Fruit fly (Drosophila melanogaster) whole organism, embryonic: ENCODE measurements around the gene ph-p.

Experiments used
- CG10321 ChIP-seq: fragments of 200-800 bp; sonication (Bioruptor generic); IDR thresholded peaks from 2 replicates; pipeline ENCODE4 v1.3.6; 2022; ENCODE audit warnings: missing biosample characterization, missing genetic modification characterization
- CG12071 ChIP-seq: fragments of 200-800 bp; sonication (Bioruptor generic); optimal IDR thresholded peaks from 3 replicates; lab custom pipeline; 2018; ENCODE audit warnings: missing biosample characterization, mild to moderate bottlenecking, missing genetic modification characterization
- CG12236 ChIP-seq: fragments of 200-800 bp; sonication (Bioruptor generic); optimal IDR thresholded peaks from 2 replicates; lab custom pipeline; 2016; ENCODE audit warnings: missing biosample characterization, missing genetic modification characterization
- CG12299 ChIP-seq: fragments of 200-800 bp; sonication (Bioruptor generic); optimal IDR thresholded peaks from 2 replicates; lab custom pipeline; 2018; ENCODE audit warnings: missing biosample characterization, mild to moderate bottlenecking, missing genetic modification characterization
- CG16815 ChIP-seq: fragments of 200-800 bp; sonication (Bioruptor generic); optimal IDR thresholded peaks from 3 replicates; lab custom pipeline; 2017; ENCODE audit warnings: missing biosample characterization, mild to moderate bottlenecking, missing genetic modification characterization
- CG17912 ChIP-seq: fragments of 200-800 bp; sonication (Bioruptor generic); optimal IDR thresholded peaks from 2 replicates; lab custom pipeline; 2018; ENCODE audit warnings: missing biosample characterization, mild to moderate bottlenecking, missing genetic modification characterization
- CG18599 ChIP-seq: fragments of 200-800 bp; sonication (Bioruptor generic); optimal IDR thresholded peaks from 3 replicates; lab custom pipeline; 2017; ENCODE audit warnings: missing biosample characterization, missing genetic modification characterization, mild to moderate bottlenecking, moderate library complexity, missing genetic modification reagents
- CG18764 ChIP-seq: fragments of 200-800 bp; sonication (Bioruptor generic); optimal IDR thresholded peaks from 3 replicates; lab custom pipeline; 2016; ENCODE audit warnings: missing biosample characterization, missing genetic modification characterization
- CG30020 ChIP-seq: fragments of 200-800 bp; optimal IDR thresholded peaks from 2 replicates; lab custom pipeline; 2019; ENCODE audit warnings: missing biosample characterization, mild to moderate bottlenecking, missing genetic modification characterization, moderate library complexity
- CG3065 ChIP-seq: fragments of 200-800 bp; sonication (Bioruptor generic); optimal IDR thresholded peaks from 2 replicates; lab custom pipeline; 2016; ENCODE audit warnings: missing biosample characterization, missing genetic modification characterization
- CG33213 ChIP-seq: fragments of 200-800 bp; sonication (Bioruptor generic); optimal IDR thresholded peaks from 3 replicates; lab custom pipeline; 2016; ENCODE audit warnings: missing biosample characterization, missing genetic modification characterization
- CG4328 ChIP-seq: fragments of 200-800 bp; sonication (Bioruptor generic); optimal IDR thresholded peaks from 3 replicates; lab custom pipeline; 2017; ENCODE audit warnings: missing biosample characterization, missing genetic modification reagents, missing genetic modification characterization
- CG4820 ChIP-seq: fragments of 200-800 bp; sonication (Bioruptor generic); optimal IDR thresholded peaks from 3 replicates; lab custom pipeline; 2016; ENCODE audit warnings: missing biosample characterization, missing genetic modification characterization
- CG7786 ChIP-seq: fragments of 200-800 bp; sonication (Bioruptor generic); optimal IDR thresholded peaks from 2 replicates; lab custom pipeline; 2016; ENCODE audit warnings: missing biosample characterization, missing genetic modification characterization
- CG7839 ChIP-seq: fragments of 200-800 bp; sonication (Bioruptor generic); optimal IDR thresholded peaks from 3 replicates; lab custom pipeline; 2018; ENCODE audit warnings: missing biosample characterization, mild to moderate bottlenecking, missing genetic modification characterization, moderate library complexity
- CG7987 ChIP-seq: fragments of 200-800 bp; sonication (Bioruptor generic); optimal IDR thresholded peaks from 2 replicates; lab custom pipeline; 2018; ENCODE audit warnings: missing biosample characterization, mild to moderate bottlenecking, missing genetic modification characterization, moderate library complexity
- Dad ChIP-seq: fragments of 200-800 bp; sonication (Bioruptor generic); optimal IDR thresholded peaks from 3 replicates; lab custom pipeline; 2016; ENCODE audit warnings: missing biosample characterization, missing genetic modification characterization
- Dll ChIP-seq: fragments of 200-800 bp; sonication (Bioruptor generic); IDR thresholded peaks from 4 replicates; pipeline ENCODE4 v1.3.6; 2022; ENCODE audit warnings: missing biosample characterization, missing genetic modification characterization; ENCODE audit not compliant: partially characterized antibody
- Doc3 ChIP-seq: fragments of 200-800 bp; sonication (Bioruptor generic); IDR thresholded peaks from 3 replicates; pipeline ENCODE4 v1.3.6; 2022; ENCODE audit warnings: missing biosample characterization, missing genetic modification characterization; ENCODE audit not compliant: partially characterized antibody
- E2f2 ChIP-seq: fragments of 200-800 bp; sonication (Bioruptor generic); IDR thresholded peaks from 2 replicates; pipeline ENCODE4 v1.3.6; 2022; ENCODE audit warnings: missing biosample characterization, missing genetic modification characterization
- Fer1 ChIP-seq: fragments of 200-800 bp; sonication (Bioruptor generic); optimal IDR thresholded peaks from 2 replicates; lab custom pipeline; 2017; ENCODE audit warnings: missing biosample characterization, mild to moderate bottlenecking, missing genetic modification characterization
- HLH54F ChIP-seq: fragments of 200-800 bp; sonication (Bioruptor generic); optimal IDR thresholded peaks from 3 replicates; lab custom pipeline; 2016; ENCODE audit warnings: missing biosample characterization, missing genetic modification characterization
- HmgZ ChIP-seq: fragments of 200-800 bp; sonication (Bioruptor generic); optimal IDR thresholded peaks from 2 replicates; lab custom pipeline; 2018; ENCODE audit warnings: missing biosample characterization, mild to moderate bottlenecking, missing genetic modification characterization
- Lpt ChIP-seq: fragments of >200 bp; optimal IDR thresholded peaks from 2 replicates; lab custom pipeline; 2018; ENCODE audit warnings: missing biosample characterization, missing genetic modification characterization
- MESR4 ChIP-seq: fragments of 200-800 bp; sonication (Bioruptor generic); optimal IDR thresholded peaks from 2 replicates; lab custom pipeline; 2018; ENCODE audit warnings: missing biosample characterization, mild to moderate bottlenecking, missing genetic modification characterization, moderate library complexity
- Opbp ChIP-seq: fragments of 200-800 bp; sonication (Bioruptor generic); IDR thresholded peaks from 3 replicates; pipeline ENCODE4 v1.3.6; 2022; ENCODE audit warnings: missing biosample characterization, missing genetic modification characterization; ENCODE audit not compliant: partially characterized antibody
- Sry-β ChIP-seq: fragments of 200-800 bp; sonication (Bioruptor generic); optimal IDR thresholded peaks from 2 replicates; lab custom pipeline; 2018; ENCODE audit warnings: missing biosample characterization, mild to moderate bottlenecking, missing genetic modification characterization, moderate library complexity
- Xrp1 ChIP-seq: fragments of 200-800 bp; sonication (Bioruptor generic); IDR thresholded peaks from 2 replicates; pipeline ENCODE4 v1.3.6; 2022; ENCODE audit warnings: missing biosample characterization, missing genetic modification characterization
- amos ChIP-seq: fragments of 200-800 bp; sonication (Bioruptor generic); IDR thresholded peaks from 2 replicates; pipeline ENCODE4 v1.3.6; 2022; ENCODE audit warnings: missing biosample characterization, missing genetic modification characterization; ENCODE audit not compliant: partially characterized antibody
- ash1 ChIP-seq: fragments of 200-800 bp; sonication (Bioruptor generic); optimal IDR thresholded peaks from 2 replicates; lab custom pipeline; 2018; ENCODE audit warnings: missing biosample characterization, mild to moderate bottlenecking, missing genetic modification characterization
- ato ChIP-seq: fragments of 200-800 bp; sonication (Bioruptor generic); IDR thresholded peaks from 2 replicates; pipeline ENCODE4 v1.3.6; 2022; ENCODE audit warnings: missing biosample characterization, missing genetic modification characterization; ENCODE audit not compliant: partially characterized antibody
- crc ChIP-seq: fragments of 200-800 bp; sonication (Bioruptor generic); optimal IDR thresholded peaks from 2 replicates; lab custom pipeline; 2016; ENCODE audit warnings: missing biosample characterization, missing genetic modification characterization
- crol ChIP-seq: fragments of 200-800 bp; sonication (Bioruptor generic); IDR thresholded peaks from 2 replicates; pipeline ENCODE4 v1.3.6; 2022; ENCODE audit warnings: missing biosample characterization, missing genetic modification characterization
- dysf ChIP-seq: fragments of 200-800 bp; sonication (Bioruptor generic); IDR thresholded peaks from 3 replicates; pipeline ENCODE4 v1.3.6; 2022; ENCODE audit warnings: missing biosample characterization, missing genetic modification characterization
- en ChIP-seq: fragments of 200-800 bp; sonication (Bioruptor generic); optimal IDR thresholded peaks from 2 replicates; lab custom pipeline; 2016; ENCODE audit warnings: missing biosample characterization, missing genetic modification characterization
- exex ChIP-seq: fragments of 200-800 bp; sonication (Bioruptor generic); optimal IDR thresholded peaks from 4 replicates; lab custom pipeline; 2018; ENCODE audit warnings: missing biosample characterization, mild to moderate bottlenecking, missing genetic modification characterization, moderate library complexity
- kay ChIP-seq: fragments of 200-800 bp; sonication (Bioruptor generic); optimal IDR thresholded peaks from 2 replicates; lab custom pipeline; 2016; ENCODE audit warnings: missing biosample characterization, missing genetic modification characterization
- ken ChIP-seq: fragments of 200-800 bp; sonication (Bioruptor generic); IDR thresholded peaks from 3 replicates; pipeline ENCODE4 v1.3.6; 2022; ENCODE audit warnings: missing biosample characterization, missing genetic modification characterization
- nom ChIP-seq: fragments of 200-800 bp; sonication (Bioruptor generic); optimal IDR thresholded peaks from 2 replicates; lab custom pipeline; 2017; ENCODE audit warnings: missing biosample characterization, missing genetic modification characterization, mild to moderate bottlenecking, moderate library complexity, missing genetic modification reagents
- phol ChIP-seq: fragments of 200-800 bp; sonication (Bioruptor generic); optimal IDR thresholded peaks from 3 replicates; lab custom pipeline; 2018; ENCODE audit warnings: missing biosample characterization, mild to moderate bottlenecking, missing genetic modification characterization, moderate library complexity
- pzg ChIP-seq: fragments of 200-800 bp; sonication (Bioruptor generic); optimal IDR thresholded peaks from 3 replicates; lab custom pipeline; 2018; ENCODE audit warnings: missing biosample characterization, mild to moderate bottlenecking, missing genetic modification characterization, moderate library complexity
- row ChIP-seq: fragments of 200-800 bp; sonication (Bioruptor generic); IDR thresholded peaks from 3 replicates; pipeline ENCODE4 v1.3.6; 2022; ENCODE audit warnings: missing biosample characterization, missing genetic modification characterization
- seq ChIP-seq: fragments of 200-800 bp; sonication (Bioruptor generic); IDR thresholded peaks from 2 replicates; pipeline ENCODE4 v1.3.6; 2022; ENCODE audit warnings: missing biosample characterization, missing genetic modification characterization
- so ChIP-seq: fragments of 200-800 bp; sonication (Bioruptor generic); IDR thresholded peaks from 3 replicates; pipeline ENCODE4 v1.3.6; 2022; ENCODE audit warnings: missing biosample characterization, missing genetic modification characterization
- sob ChIP-seq: fragments of 200-800 bp; sonication (Bioruptor generic); IDR thresholded peaks from 2 replicates; pipeline ENCODE4 v1.3.6; 2022; ENCODE audit warnings: missing biosample characterization, missing genetic modification characterization
- trem ChIP-seq: fragments of 200-800 bp; optimal IDR thresholded peaks from 3 replicates; lab custom pipeline; 2019; ENCODE audit warnings: missing biosample characterization, mild to moderate bottlenecking, missing genetic modification characterization, moderate library complexity
- unpg ChIP-seq: fragments of 200-800 bp; sonication (Bioruptor generic); optimal IDR thresholded peaks from 3 replicates; lab custom pipeline; 2018; ENCODE audit warnings: missing biosample characterization, mild to moderate bottlenecking, missing genetic modification characterization, moderate library complexity
- wdn ChIP-seq: fragments of 200-800 bp; sonication (Bioruptor generic); IDR thresholded peaks from 2 replicates; pipeline ENCODE4 v1.3.6; 2022; ENCODE audit warnings: missing biosample characterization, missing genetic modification characterization
- zen2 ChIP-seq: fragments of 200-800 bp; sonication (Bioruptor generic); IDR thresholded peaks from 3 replicates; pipeline ENCODE4 v1.3.6; 2022; ENCODE audit warnings: missing biosample characterization, missing genetic modification characterization; ENCODE audit not compliant: partially characterized antibody

ph-p gene

DNA sequence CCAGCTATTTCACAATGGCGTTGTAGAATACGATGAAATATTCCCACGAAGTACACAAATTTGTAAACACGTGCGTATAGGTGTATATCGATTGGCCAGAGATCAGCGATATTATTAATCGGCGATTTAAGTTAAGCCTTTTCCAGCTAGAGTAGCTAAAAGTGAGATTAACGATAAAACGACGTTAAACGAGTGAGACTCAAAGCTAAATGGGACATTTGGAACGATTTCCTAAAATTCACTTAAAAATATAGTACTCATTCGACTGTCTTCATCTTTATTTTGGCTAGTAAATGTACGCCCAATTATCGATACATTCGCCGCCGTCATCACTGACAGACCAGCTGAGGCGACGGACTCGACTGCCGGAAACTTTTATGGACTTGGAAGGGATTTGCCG, 46.4 kb upstream of the ph-p start, which contains the start of the genes Nmd3 and CG17776 (continued):
- TF ChIP-seq Dad (GFP tag; lab: Kevin White, UChicago) (no peak), Lpt (no peak), Fer1 (peak; percentile 49), CG18764 (no peak), HmgZ (tag; lab: Kevin White, UChicago) (peak; percentile 60), ash1 (GFP tag; lab: Kevin White, UChicago) (no peak), CG4328 (GFP tag; lab: Kevin White, UChicago) (no peak), CG30020 (tag; lab: Kevin White, UChicago) (peak; percentile 8), CG7987 (GFP tag; lab: Kevin White, UChicago) (no peak), phol (peak; percentile 39), kay (GFP tag; lab: Kevin White, UChicago) (no peak), E2f2 (peak; percentile 46; the same call in 1 of the 2 replicates), Opbp (GFP tag; lab: Robert Waterston, UW) (peak; percentile 35; the same call in 1 of the 3 replicates), crc (GFP tag; lab: Kevin White, UChicago) (no peak), CG10321 (GFP tag; lab: Robert Waterston, UW) (no peak), Sry-β (GFP tag; lab: Kevin White, UChicago) (peak; percentile 95), CG18599 (GFP tag; lab: Kevin White, UChicago) (no peak), HLH54F (GFP tag; lab: Kevin White, UChicago) (no peak), crol (GFP tag; lab: Robert Waterston, UW) (no peak), seq (GFP tag; lab: Robert Waterston, UW) (no peak), Doc3 (GFP tag; lab: Robert Waterston, UW) (peak; percentile 58; the same call in 1 of the 3 replicates), en (GFP tag; lab: Kevin White, UChicago) (no peak), so (GFP tag; lab: Robert Waterston, UW) (no peak), Dll (GFP tag; lab: Robert Waterston, UW) (peak; percentile 79), row (GFP tag; lab: Robert Waterston, UW) (peak; percentile 66), wdn (GFP tag; lab: Robert Waterston, UW) (no peak), CG12299 (tag; lab: Kevin White, UChicago) (no peak), ken (GFP tag; lab: Robert Waterston, UW) (no peak), Xrp1 (no peak), MESR4 (GFP tag; lab: Kevin White, UChicago) (no peak)

DNA sequence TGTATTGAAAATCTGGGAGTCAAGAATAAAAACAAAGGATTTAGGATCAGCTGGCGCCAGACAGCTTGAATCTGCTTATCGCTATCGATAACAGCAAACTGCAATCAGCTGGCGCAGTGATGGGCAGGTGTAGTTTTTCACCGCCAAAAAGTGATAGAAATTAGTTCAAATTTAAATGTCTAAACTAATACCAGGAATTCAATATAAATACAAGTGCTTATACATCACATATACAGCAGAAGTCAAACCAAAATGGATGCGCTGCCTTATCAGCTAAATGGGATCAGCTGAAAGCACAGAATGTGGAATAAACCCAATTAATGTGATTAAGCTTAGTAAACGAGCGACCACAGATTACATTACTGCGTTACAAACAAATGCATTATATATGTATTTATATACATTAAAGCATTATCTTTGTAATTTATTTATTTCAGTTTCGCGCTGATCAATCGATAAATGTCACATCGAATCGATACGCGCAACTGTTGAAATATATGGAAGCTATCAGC, 42.6 kb upstream of the ph-p start, which contains the start of gene pn:
pn (plus strand) TSS at position 462 of the 512 bp plus-strand sequence.
- no peak for TF ChIP-seq CG12299 (tag; lab: Kevin White, UChicago)
- 0 out of 2 replicates have a peak, but pooled peaks have one; percentile 27 for TF ChIP-seq ato
- no peak for TF ChIP-seq Lpt
- TF ChIP-seq Doc3 (GFP tag; lab: Robert Waterston, UW), result 0 out of 3 replicates have a peak, but pooled peaks have one; percentile 19
- TF ChIP-seq CG4820 (GFP tag; lab: Kevin White, UChicago), result no peak
- 0 out of 3 replicates have a peak, but pooled peaks have one; percentile 17 for TF ChIP-seq zen2 (GFP tag; lab: Robert Waterston, UW)
- TF ChIP-seq trem (tag; lab: Kevin White, UChicago), result peak; percentile 0
- TF ChIP-seq CG12071, result no peak
- no peak for TF ChIP-seq unpg
- peak; percentile 25 for TF ChIP-seq pzg
- no peak for TF ChIP-seq CG7839 (tag; lab: Kevin White, UChicago)
- no peak for TF ChIP-seq CG3065 (GFP tag; lab: Kevin White, UChicago)
- TF ChIP-seq exex (tag; lab: Kevin White, UChicago), result no peak
- no peak for TF ChIP-seq wdn (GFP tag; lab: Robert Waterston, UW)
- no peak for TF ChIP-seq CG7786 (GFP tag; lab: Kevin White, UChicago)
- no peak for TF ChIP-seq dysf
- TF ChIP-seq sob (GFP tag; lab: Robert Waterston, UW), result no peak
- no peak for TF ChIP-seq CG12236 (GFP tag; lab: Kevin White, UChicago)
- no peak for TF ChIP-seq CG16815 (GFP tag; lab: Kevin White, UChicago)
- no peak for TF ChIP-seq CG33213 (GFP tag; lab: Kevin White, UChicago)
- TF ChIP-seq CG17912 (GFP tag; lab: Kevin White, UChicago), result no peak
- no peak for TF ChIP-seq nom (GFP tag; lab: Kevin White, UChicago)
- peak; percentile 20; the same call in 1 of the 2 replicates for TF ChIP-seq amos (GFP tag; lab: Robert Waterston, UW)
